Worm (Caenorhabditis elegans): Measurements from ENCODE around the gene dph-3.

dph-3 gene

ce11 chrIV:9676535-9676934, 30.4 kb upstream of the dph-3 start:
- TF ChIP-seq ceh-34 (tag; optimal IDR thresholded peaks at IDR 0.05) (no peak), elt-4 (tag; optimal IDR thresholded peaks at IDR 0.05) (no peak), zip-5 (tag; optimal IDR thresholded peaks at IDR 0.05) (no peak), npax-4 (tag; optimal IDR thresholded peaks at IDR 0.05) (no peak), elt-2 (tag; optimal IDR thresholded peaks at IDR 0.05) (peak; percentile 34)

- TF ChIP-seq ceh-22 (tag; optimal IDR thresholded peaks at IDR 0.05) (no peak), ref-2 (tag; optimal IDR thresholded peaks at IDR 0.05) (no peak), ceh-30 (tag; optimal IDR thresholded peaks at IDR 0.05) (no peak), ceh-6 (GFP tag; optimal IDR thresholded peaks at IDR 0.05) (no peak), fax-1 (tag; optimal IDR thresholded peaks at IDR 0.05) (no peak), dmd-4 (tag; optimal IDR thresholded peaks at IDR 0.05; ENCODE audit: borderline replicate concordance) (no peak), unc-42 (tag; optimal IDR thresholded peaks at IDR 0.05) (peak; percentile 88), hlh-30 (tag; optimal IDR thresholded peaks at IDR 0.05; ENCODE audit: insufficient read depth) (peak; percentile 45), hlh-13 (GFP tag; optimal IDR thresholded peaks at IDR 0.05) (no peak), fkh-6 (tag; optimal IDR thresholded peaks at IDR 0.05) (no peak), nfya-1 (tag; optimal IDR thresholded peaks at IDR 0.05) (no peak), elt-2 (tag; optimal IDR thresholded peaks at IDR 0.05) (peak; percentile 71), ceh-18 (tag; optimal IDR thresholded peaks at IDR 0.05) (peak; percentile 7), ceh-19 (GFP tag; optimal IDR thresholded peaks at IDR 0.05) (no peak), ceh-31 (tag; optimal IDR thresholded peaks at IDR 0.05) (peak; percentile 53), dve-1 (tag; optimal IDR thresholded peaks at IDR 0.05) (no peak), pha-4 (tag; optimal IDR thresholded peaks at IDR 0.05) (no peak), ceh-14 (tag; optimal IDR thresholded peaks at IDR 0.05) (no peak)
Observed at ce11 chrIV:9677226-9677992, 29.5 kb upstream of the dph-3 start.

ce11 chrIV:9678007-9678406, 28.9 kb upstream of the dph-3 start:
- TF ChIP-seq lim-6 (tag; optimal IDR thresholded peaks at IDR 0.05): no peak
- TF ChIP-seq ceh-22 (tag; optimal IDR thresholded peaks at IDR 0.05): no peak
- no peak for TF ChIP-seq fax-1 (tag; optimal IDR thresholded peaks at IDR 0.05)
- no peak for TF ChIP-seq ceh-19 (GFP tag; optimal IDR thresholded peaks at IDR 0.05)
- no peak for TF ChIP-seq ceh-6 (GFP tag; optimal IDR thresholded peaks at IDR 0.05)
- TF ChIP-seq ceh-14 (tag; optimal IDR thresholded peaks at IDR 0.05): no peak
- no peak for TF ChIP-seq hlh-13 (GFP tag; optimal IDR thresholded peaks at IDR 0.05)
- no peak for TF ChIP-seq ceh-18 (tag; optimal IDR thresholded peaks at IDR 0.05)

ce11 chrIV:9679296-9679695, 27.7 kb upstream of the dph-3 start:
- TF ChIP-seq nfya-1 (tag; optimal IDR thresholded peaks at IDR 0.05) (no peak), odd-2 (tag; optimal IDR thresholded peaks at IDR 0.05) (no peak), C08G9.2 (tag; optimal IDR thresholded peaks at IDR 0.05) (no peak), ztf-16 (tag; optimal IDR thresholded peaks at IDR 0.05) (no peak), ama-1 (optimal IDR thresholded peaks at IDR 0.05) (no peak), ceh-34 (tag; optimal IDR thresholded peaks at IDR 0.05) (no peak), elt-4 (tag; optimal IDR thresholded peaks at IDR 0.05) (no peak), elt-2 (tag; optimal IDR thresholded peaks at IDR 0.05) (peak; percentile 86)

- no peak for TF ChIP-seq hlh-8 (tag; optimal IDR thresholded peaks at IDR 0.05)
- no peak for TF ChIP-seq hlh-6 (tag; optimal IDR thresholded peaks at IDR 0.05)
- no peak for TF ChIP-seq ceh-22 (tag; optimal IDR thresholded peaks at IDR 0.05)
- TF ChIP-seq nfya-1 (tag; optimal IDR thresholded peaks at IDR 0.05): no peak
- TF ChIP-seq lim-6 (tag; optimal IDR thresholded peaks at IDR 0.05): no peak
- no peak for TF ChIP-seq ttx-3 (tag; optimal IDR thresholded peaks at IDR 0.05)
- no peak for TF ChIP-seq ztf-16 (tag; optimal IDR thresholded peaks at IDR 0.05)
- TF ChIP-seq dmd-4 (tag; optimal IDR thresholded peaks at IDR 0.05; ENCODE audit: borderline replicate concordance): no peak
Observed at ce11 chrIV:9680841-9681240, 26.1 kb upstream of the dph-3 start, which contains the start of gene ins-8. Gene ins-8, minus strand, starts transcription at chrIV:9680941.

ce11 chrIV:9682514-9682913, 24.4 kb upstream of the dph-3 start, which contains the start of gene ins-7:
Gene ins-7, minus strand, starts transcription at chrIV:9682845.
- TF ChIP-seq fkh-6 (tag; optimal IDR thresholded peaks at IDR 0.05) (no peak), ama-1 (optimal IDR thresholded peaks at IDR 0.05) (no peak), ets-4 (tag; optimal IDR thresholded peaks at IDR 0.05) (no peak), unc-55 (GFP tag; optimal IDR thresholded peaks at IDR 0.05) (no peak), C08G9.2 (tag; optimal IDR thresholded peaks at IDR 0.05) (no peak), dve-1 (tag; optimal IDR thresholded peaks at IDR 0.05) (no peak), ceh-24 (tag; optimal IDR thresholded peaks at IDR 0.05) (no peak), elt-4 (tag; optimal IDR thresholded peaks at IDR 0.05) (no peak), ref-2 (tag; optimal IDR thresholded peaks at IDR 0.05) (no peak), sdc-2 (tag; optimal IDR thresholded peaks at IDR 0.05) (no peak), ceh-22 (tag; optimal IDR thresholded peaks at IDR 0.05) (no peak)
